Fruit fly (Drosophila melanogaster) whole organism, wandering third instar larva: ENCODE measurements around the gene CG4161.

Experiments used
- CG32264 ChIP-seq: fragments of 200-800 bp; sonication (Bioruptor generic); optimal IDR thresholded peaks from 2 replicates; lab custom pipeline; 2016; ENCODE audit warnings: missing biosample characterization, missing genetic modification characterization
- GATAd ChIP-seq: sonication (Bioruptor generic); optimal IDR thresholded peaks from 2 replicates; lab custom pipeline; 2016; ENCODE audit warnings: missing biosample characterization, missing genetic modification characterization
- Hr78 ChIP-seq: fragments of >200 bp; optimal IDR thresholded peaks from 2 replicates; lab custom pipeline; 2017; ENCODE audit warnings: missing biosample characterization, missing genetic modification characterization
- Hr83 ChIP-seq: fragments of 200-300 bp; sonication (Bioruptor generic); optimal IDR thresholded peaks from 2 replicates; lab custom pipeline; 2016; ENCODE audit warnings: missing biosample characterization, mild to moderate bottlenecking, missing genetic modification characterization, moderate library complexity; ENCODE audit not compliant: poor library complexity, severe bottlenecking
- Myc ChIP-seq: fragments of >200 bp; optimal IDR thresholded peaks from 2 replicates; lab custom pipeline; 2017
- OdsH ChIP-seq: fragments of 200-800 bp; sonication (Bioruptor generic); optimal IDR thresholded peaks from 2 replicates; lab custom pipeline; 2016; ENCODE audit warnings: missing biosample characterization, mild to moderate bottlenecking, missing genetic modification characterization
- brk ChIP-seq: fragments of 200-800 bp; sonication (Bioruptor generic); optimal IDR thresholded peaks from 2 replicates; lab custom pipeline; 2016; ENCODE audit warnings: missing biosample characterization, mild to moderate bottlenecking, missing genetic modification characterization
- fru ChIP-seq: fragments of 200-800 bp; sonication (Bioruptor generic); optimal IDR thresholded peaks from 3 replicates; lab custom pipeline; 2016; ENCODE audit warnings: missing biosample characterization, mild to moderate bottlenecking, missing genetic modification characterization
- lola ChIP-seq: fragments of >200 bp; optimal IDR thresholded peaks from 2 replicates; lab custom pipeline; 2017; ENCODE audit warnings: missing biosample characterization, missing genetic modification characterization
- psq ChIP-seq: fragments of 200-800 bp; sonication (Bioruptor generic); optimal IDR thresholded peaks from 3 replicates; lab custom pipeline; 2017; ENCODE audit warnings: missing biosample characterization, mild to moderate bottlenecking, missing genetic modification characterization, moderate library complexity
- usp ChIP-seq: fragments of >200 bp; optimal IDR thresholded peaks from 2 replicates; lab custom pipeline; 2017; ENCODE audit warnings: missing biosample characterization, missing genetic modification characterization

DNA sequence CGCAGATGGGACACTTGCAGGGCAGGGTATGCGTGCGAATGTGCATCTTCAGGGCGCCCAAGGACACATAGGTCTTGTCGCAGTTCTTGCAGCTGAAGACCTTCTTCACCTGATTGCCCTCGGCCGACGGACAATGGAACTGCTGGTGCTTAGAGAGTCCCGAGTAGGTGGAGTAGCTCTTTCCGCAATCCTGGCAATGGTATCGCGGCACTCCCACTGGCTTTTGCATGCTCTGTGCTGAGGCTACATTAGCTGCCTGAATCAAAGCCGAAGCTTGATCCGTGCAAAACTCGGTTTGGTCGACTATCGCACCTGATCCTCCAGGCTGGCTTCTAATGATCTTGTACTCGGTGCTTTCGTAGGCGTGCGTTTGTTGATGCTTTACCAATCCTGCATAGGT lies 9.0 kb upstream of the CG4161 start:
- TF ChIP-seq CG32264 (GFP tag; lab: Kevin White, UChicago): no peak
- TF ChIP-seq Myc (lab: Kevin White, UChicago): no peak
- no peak for TF ChIP-seq brk (GFP tag; lab: Kevin White, UChicago)
- TF ChIP-seq usp (GFP tag; lab: Kevin White, UChicago): no peak
- no peak for TF ChIP-seq Hr78 (GFP tag; lab: Kevin White, UChicago)
- TF ChIP-seq GATAd (GFP tag; lab: Kevin White, UChicago): no peak
- no peak for TF ChIP-seq psq (GFP tag; lab: Kevin White, UChicago)
- TF ChIP-seq lola (GFP tag; lab: Kevin White, UChicago): no peak
- no peak for TF ChIP-seq Hr83 (GFP tag; lab: Kevin White, UChicago)
- no peak for TF ChIP-seq fru
- no peak for TF ChIP-seq OdsH (GFP tag; lab: Kevin White, UChicago)
